Worm (Caenorhabditis elegans): ENCODE measurements around the gene C27D6.3.

Gene C27D6.3

ce11 chrII:5185955-5186539 lies 11.8 kb upstream of the C27D6.3 start (continued):
- TF ChIP-seq zfp-2 (tag; optimal IDR thresholded peaks at IDR 0.05): no peak
- no peak for TF ChIP-seq Y105C5A.15 (GFP tag; IDR thresholded peaks at IDR 0.05)
- no peak for TF ChIP-seq F49E8.2 (tag; optimal IDR thresholded peaks at IDR 0.05; ENCODE audit: borderline replicate concordance)
- TF ChIP-seq ces-1 (GFP tag; optimal IDR thresholded peaks at IDR 0.05): no peak
- TF ChIP-seq ZK546.5 (tag; optimal IDR thresholded peaks at IDR 0.05): no peak
- no peak for TF ChIP-seq saeg-2 (GFP tag; IDR thresholded peaks at IDR 0.05)
- no peak for TF ChIP-seq lin-38 (GFP tag; IDR thresholded peaks at IDR 0.05)
- no peak for TF ChIP-seq aly-2 (tag; optimal IDR thresholded peaks at IDR 0.05)
- no peak for TF ChIP-seq zip-11 (GFP tag; IDR thresholded peaks at IDR 0.05)
- no peak for TF ChIP-seq vab-7 (GFP tag; IDR thresholded peaks at IDR 0.05)
- no peak for TF ChIP-seq rbr-2 (tag; optimal IDR thresholded peaks at IDR 0.05)
- TF ChIP-seq dmd-8 (GFP tag; IDR thresholded peaks at IDR 0.05): no peak
- peak in 1 of 2 experiments; percentile 1 for TF ChIP-seq unc-62 (GFP tag; optimal IDR thresholded peaks at IDR 0.05 in 1 of 2)
- TF ChIP-seq unc-62 (tag; optimal IDR thresholded peaks at IDR 0.05): no peak
- no peak for TF ChIP-seq nhr-237 (tag; optimal IDR thresholded peaks at IDR 0.05)
- no peak for TF ChIP-seq daf-19 (GFP tag; conservative IDR thresholded peaks at IDR 0.05)
- TF ChIP-seq unc-130 (GFP tag; optimal IDR thresholded peaks at IDR 0.05): no peak
- TF ChIP-seq nhr-25 (tag; optimal IDR thresholded peaks at IDR 0.05; ENCODE audit: borderline replicate concordance, insufficient read depth): no peak
- TF ChIP-seq madf-9 (GFP tag; conservative IDR thresholded peaks at IDR 0.05): no peak
- TF ChIP-seq cey-2 (tag; optimal IDR thresholded peaks at IDR 0.05; ENCODE audit: borderline replicate concordance, insufficient read depth): no peak
- TF ChIP-seq jun-1 (tag; optimal IDR thresholded peaks at IDR 0.05): no peak
- TF ChIP-seq sdz-12 (GFP tag; optimal IDR thresholded peaks at IDR 0.05): no peak
- peak; percentile 39 for TF ChIP-seq nhr-10 (tag; optimal IDR thresholded peaks at IDR 0.05)
- TF ChIP-seq fos-1 (tag; optimal IDR thresholded peaks at IDR 0.05): no peak
- no peak for TF ChIP-seq ZK337.2 (GFP tag; IDR thresholded peaks at IDR 0.05)
- no peak for TF ChIP-seq lin-15B (tag; optimal IDR thresholded peaks at IDR 0.05)
- TF ChIP-seq dmd-6 (GFP tag; IDR thresholded peaks at IDR 0.05): peak; percentile 68
- TF ChIP-seq ztf-7 (tag; optimal IDR thresholded peaks at IDR 0.05): no peak
- TF ChIP-seq hlh-30 (tag; optimal IDR thresholded peaks at IDR 0.05; ENCODE audit: insufficient read depth): peak; percentile 35
- peak; percentile 14 for TF ChIP-seq mes-2 (tag; optimal IDR thresholded peaks at IDR 0.05; ENCODE audit: poor library complexity, severe bottlenecking)
- TF ChIP-seq nhr-111 (GFP tag; optimal IDR thresholded peaks at IDR 0.05): no peak
- no peak for TF ChIP-seq snpc-4 (tag; optimal IDR thresholded peaks at IDR 0.05)
- TF ChIP-seq spr-1 (tag; optimal IDR thresholded peaks at IDR 0.05): no peak

- no peak for TF ChIP-seq R02D3.7 (tag; optimal IDR thresholded peaks at IDR 0.05)
- peak; percentile 5 for TF ChIP-seq duxl-1 (tag; optimal IDR thresholded peaks at IDR 0.05; ENCODE audit: poor library complexity)
- peak; percentile 86 for TF ChIP-seq pqm-1 (tag; optimal IDR thresholded peaks at IDR 0.05)
- no peak for TF ChIP-seq daf-16 (GFP tag; optimal IDR thresholded peaks at IDR 0.05)
- TF ChIP-seq daf-16 (tag; optimal IDR thresholded peaks at IDR 0.05): peak; percentile 77
- peak; percentile 51 for TF ChIP-seq nhr-28 (tag; optimal IDR thresholded peaks at IDR 0.05)
- TF ChIP-seq dve-1 (tag; optimal IDR thresholded peaks at IDR 0.05; ENCODE audit: insufficient read depth): peak; percentile 82
- peak in 1 of 2 experiments; percentile 18 for TF ChIP-seq mdl-1 (tag; optimal IDR thresholded peaks at IDR 0.05)
- peak in 1 of 2 experiments; percentile 10 for TF ChIP-seq hif-1 (tag; optimal IDR thresholded peaks at IDR 0.05)
- TF ChIP-seq cey-2 (tag; optimal IDR thresholded peaks at IDR 0.05; ENCODE audit: borderline replicate concordance, insufficient read depth): peak; percentile 5
- no peak for TF ChIP-seq F49E8.2 (tag; optimal IDR thresholded peaks at IDR 0.05; ENCODE audit: borderline replicate concordance)
- TF ChIP-seq lim-7 (GFP tag; IDR thresholded peaks at IDR 0.05): no peak
- peak; percentile 17 for TF ChIP-seq nhr-77 (tag; optimal IDR thresholded peaks at IDR 0.05)
- no peak for TF ChIP-seq madf-9 (GFP tag; conservative IDR thresholded peaks at IDR 0.05)
- peak; percentile 51 for TF ChIP-seq nhr-102 (tag; optimal IDR thresholded peaks at IDR 0.05)
- peak; percentile 20 for TF ChIP-seq mes-2 (tag; optimal IDR thresholded peaks at IDR 0.05; ENCODE audit: poor library complexity, severe bottlenecking)
- TF ChIP-seq nhr-48 (tag; optimal IDR thresholded peaks at IDR 0.05): peak; percentile 56
- TF ChIP-seq T20F7.1 (GFP tag; optimal IDR thresholded peaks at IDR 0.05): peak; percentile 5
- peak; percentile 92 for TF ChIP-seq php-3 (GFP tag; IDR thresholded peaks at IDR 0.05)
Measured at ce11 chrII:5184661-5185545, 10.6 kb upstream of the C27D6.3 start.

Data from whole organism, L4 larva.